Worm (Caenorhabditis elegans): ENCODE measurements around the gene Y53G8AR.5.

Y53G8AR.5 gene

ce11 chrIII:3308940-3309339, 11.7 kb downstream of the Y53G8AR.5 start (continued):
- TF ChIP-seq tbx-2 (tag; optimal IDR thresholded peaks at IDR 0.05): no peak
- peak; percentile 37 for TF ChIP-seq mep-1 (tag; optimal IDR thresholded peaks at IDR 0.05)
- TF ChIP-seq nhr-47 (tag; optimal IDR thresholded peaks at IDR 0.05): no peak
- TF ChIP-seq ztf-4 (tag; optimal IDR thresholded peaks at IDR 0.05): no peak
- TF ChIP-seq nhr-90 (tag; optimal IDR thresholded peaks at IDR 0.05; ENCODE audit: poor library complexity): no peak
- no peak for TF ChIP-seq nhr-84 (tag; optimal IDR thresholded peaks at IDR 0.05)
- no peak for TF ChIP-seq dpl-1 (GFP tag; optimal IDR thresholded peaks at IDR 0.05)
- no peak for TF ChIP-seq nhr-11 (tag; optimal IDR thresholded peaks at IDR 0.05)
- TF ChIP-seq vab-15 (tag; optimal IDR thresholded peaks at IDR 0.05): no peak
- no peak for TF ChIP-seq nhr-85 (tag)
- TF ChIP-seq snu-23 (GFP tag; optimal IDR thresholded peaks at IDR 0.05): peak; percentile 27
- peak; percentile 4 for TF ChIP-seq skn-1 (tag; optimal IDR thresholded peaks at IDR 0.05)

DNA sequence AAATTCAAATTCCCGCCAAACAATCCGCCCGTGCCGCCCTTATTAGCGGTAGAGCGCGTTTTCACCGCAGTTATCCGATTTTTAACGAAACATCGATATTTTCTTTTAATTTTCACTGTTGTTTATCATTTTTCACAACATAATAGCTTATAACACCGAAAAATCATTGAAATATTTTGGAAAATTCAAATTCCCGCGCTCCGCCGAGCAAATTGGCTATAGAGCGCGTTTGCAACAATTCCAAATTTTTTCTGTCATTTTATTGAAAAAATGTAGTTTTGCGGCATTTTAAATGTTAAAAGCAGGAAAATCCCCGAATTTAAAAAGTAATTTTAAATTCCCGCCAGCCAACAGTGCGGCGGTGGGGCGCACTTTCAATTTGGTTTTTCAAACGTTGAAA, 12.4 kb downstream of the Y53G8AR.5 start:
- TF ChIP-seq efl-3 (GFP tag; optimal IDR thresholded peaks at IDR 0.05): no peak
- no peak for TF ChIP-seq unc-98 (GFP tag; IDR thresholded peaks at IDR 0.05)
- TF ChIP-seq unc-62 (GFP tag; optimal IDR thresholded peaks at IDR 0.05): no peak
- TF ChIP-seq Y116A8C.19 (tag; optimal IDR thresholded peaks at IDR 0.05; ENCODE audit: borderline replicate concordance): no peak
- TF ChIP-seq dsc-1 (tag; optimal IDR thresholded peaks at IDR 0.05): no peak
- no peak for TF ChIP-seq elt-3 (tag; optimal IDR thresholded peaks at IDR 0.05)
- no peak for TF ChIP-seq nhr-11 (tag; optimal IDR thresholded peaks at IDR 0.05)

- TF ChIP-seq F16B12.6 (tag; optimal IDR thresholded peaks at IDR 0.05) (peak; percentile 12), efl-1 (optimal IDR thresholded peaks at IDR 0.05) (no peak), efl-1 (GFP tag; optimal IDR thresholded peaks at IDR 0.05 in 1 of 2) (peak in 1 of 2 experiments; percentile 62), fkh-4 (tag; optimal IDR thresholded peaks at IDR 0.05; ENCODE audit: borderline replicate concordance) (no peak), unc-130 (tag; optimal IDR thresholded peaks at IDR 0.05) (no peak), lsy-2 (tag; optimal IDR thresholded peaks at IDR 0.05) (peak in 1 of 2 experiments; percentile 0), nhr-85 (tag) (peak; percentile 62), blmp-1 (tag; optimal IDR thresholded peaks at IDR 0.05) (peak; percentile 4), fkh-8 (tag; optimal IDR thresholded peaks at IDR 0.05) (peak; percentile 50)
These were observed 13.8 kb downstream of the Y53G8AR.5 start, which contains the start of gene ral-1 for ce11 chrIII:3310876-3311597. Gene ral-1 (plus strand): TSS chrIII:3311310.

DNA sequence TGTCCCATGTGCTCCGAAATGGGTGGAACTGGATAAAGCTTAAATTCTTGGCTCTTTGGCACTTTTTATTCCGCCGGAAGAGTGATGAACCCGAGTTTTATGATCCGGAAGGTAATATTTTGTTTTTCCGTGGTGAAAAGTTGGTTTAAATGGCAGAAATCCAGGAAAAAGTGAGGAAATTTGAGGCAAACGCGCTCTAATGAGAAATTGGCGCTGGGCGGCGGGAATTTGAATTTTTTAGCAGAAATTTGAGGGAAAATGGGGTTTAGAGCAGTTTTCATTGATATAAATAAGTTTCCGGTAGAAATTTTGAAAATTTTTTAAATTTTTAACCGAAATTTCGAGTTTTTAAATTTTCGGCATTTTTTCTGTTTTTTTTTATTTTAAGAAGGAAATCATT, 14.4 kb downstream of the Y53G8AR.5 start:
- TF ChIP-seq efl-1 (optimal IDR thresholded peaks at IDR 0.05) (no peak), efl-1 (GFP tag; optimal IDR thresholded peaks at IDR 0.05 in 1 of 2) (peak in 1 of 2 experiments; percentile 15), nhr-85 (tag) (peak; percentile 51), vab-15 (tag; optimal IDR thresholded peaks at IDR 0.05) (no peak)

- TF ChIP-seq Y116A8C.19 (tag; optimal IDR thresholded peaks at IDR 0.05; ENCODE audit: borderline replicate concordance) (no peak), efl-1 (optimal IDR thresholded peaks at IDR 0.05) (no peak), efl-1 (GFP tag; optimal IDR thresholded peaks at IDR 0.05 in 1 of 2) (peak in 1 of 2 experiments; percentile 30), lsy-2 (tag; optimal IDR thresholded peaks at IDR 0.05) (peak; percentile 70 to 90), F16B12.6 (tag; optimal IDR thresholded peaks at IDR 0.05) (peak; percentile 57)
These were observed 14.9 kb downstream of the Y53G8AR.5 start for ce11 chrIII:3312111-3312510.

- TF ChIP-seq dpl-1 (GFP tag; optimal IDR thresholded peaks at IDR 0.05) (no peak), efl-1 (optimal IDR thresholded peaks at IDR 0.05) (no peak), efl-1 (GFP tag; optimal IDR thresholded peaks at IDR 0.05 in 1 of 2) (peak in 1 of 2 experiments; percentile 66), nhr-19 (GFP tag; conservative IDR thresholded peaks at IDR 0.05) (no peak), sox-4 (tag; optimal IDR thresholded peaks at IDR 0.05) (no peak)
These were observed 20.6 kb downstream of the Y53G8AR.5 start for ce11 chrIII:3317887-3318286.

DNA sequence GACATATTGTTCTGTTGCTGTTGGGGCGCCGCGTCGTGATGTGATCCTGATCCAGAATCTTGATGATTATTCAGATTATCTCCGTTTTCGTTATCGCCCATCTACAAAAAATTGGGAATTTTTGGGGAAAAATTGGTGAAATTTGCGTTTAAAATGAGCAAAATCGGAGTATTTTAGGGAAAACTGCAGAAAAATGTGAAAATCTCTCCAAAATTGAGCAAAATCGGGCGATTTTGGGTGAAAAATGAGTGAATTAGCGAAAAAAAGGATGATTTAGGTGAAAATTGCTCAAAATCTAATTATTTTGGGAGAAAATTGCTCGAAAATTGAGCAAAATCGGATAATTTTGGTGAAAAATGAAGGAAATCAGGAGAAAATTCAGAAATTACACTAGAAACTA, 23.9 kb downstream of the Y53G8AR.5 start, which contains the start of gene Y53G8AR.9:
TSS of gene Y53G8AR.9 (minus strand) at position 101 of the 400 bp plus-strand sequence.
- TF ChIP-seq nhr-19 (GFP tag; conservative IDR thresholded peaks at IDR 0.05) (no peak), isw-1 (GFP tag; IDR thresholded peaks at IDR 0.05) (no peak)
